Worm (Caenorhabditis elegans) whole organism, L1 larva: ENCODE results near the gene unc-9.

ENCODE experiments used
- C04F5.9 ChIP-seq: sonication (generic microtip); optimal IDR thresholded peaks from 2 replicates; lab custom pipeline; 2016; ENCODE audit warnings: missing genetic modification characterization, missing compliant biosample characterization
- C16A3.4 ChIP-seq: fragments of 150-350 bp; optimal IDR thresholded peaks from 2 replicates; lab custom pipeline; 2014; ENCODE audit warnings: missing biosample characterization, missing genetic modification characterization
- C34B4.2 ChIP-seq: sonication (generic microtip); optimal IDR thresholded peaks from 2 replicates; lab custom pipeline; 2017; ENCODE audit warnings: mild to moderate bottlenecking, missing genetic modification characterization, missing compliant biosample characterization
- aha-1 ChIP-seq: fragments of 150-350 bp; optimal IDR thresholded peaks from 2 replicates; lab custom pipeline; 2014; ENCODE audit warnings: missing biosample characterization, missing genetic modification characterization
- alr-1 ChIP-seq: fragments of 200-800 bp; sonication (Bioruptor generic); optimal IDR thresholded peaks from 2 replicates; lab custom pipeline; 2018; ENCODE audit warnings: borderline replicate concordance, mild to moderate bottlenecking, missing genetic modification characterization, missing compliant biosample characterization
- aly-2 ChIP-seq: fragments of 150-350 bp; optimal IDR thresholded peaks from 2 replicates; lab custom pipeline; 2014; ENCODE audit warnings: missing biosample characterization, missing genetic modification characterization
- ama-1 ChIP-seq: fragments of 150-350 bp; optimal IDR thresholded peaks from 2 replicates; lab custom pipeline; 2014
- blmp-1 ChIP-seq: fragments of 150-350 bp; optimal IDR thresholded peaks from 2 replicates; lab custom pipeline; 2014; ENCODE audit warnings: missing biosample characterization, missing genetic modification characterization
- ceh-82 ChIP-seq, 3 experiments: fragments of 150-350 bp in 1 of 3; sonication (generic microtip) in 2 of 3; optimal IDR thresholded peaks; 2 replicates each; lab custom pipeline; 2014 to 2017; ENCODE audit warnings: missing biosample characterization in 3 of 3, missing genetic modification characterization in 3 of 3
- ceh-88 ChIP-seq: fragments of 200-800 bp; sonication (Bioruptor generic); IDR thresholded peaks from 2 replicates; pipeline ENCODE4 v1.3.6; 2022; ENCODE audit warnings: missing genetic modification characterization, missing compliant biosample characterization
- ceh-90 ChIP-seq: sonication (generic microtip); optimal IDR thresholded peaks from 2 replicates; lab custom pipeline; 2016; ENCODE audit warnings: missing genetic modification characterization, missing compliant biosample characterization
- dpl-1 ChIP-seq, 3 experiments: fragments of 150-350 bp in 2 of 3; sonication (generic microtip) in 1 of 3; optimal IDR thresholded peaks; 2 replicates each; lab custom pipeline; 2014 to 2017; ENCODE audit warnings: missing biosample characterization in 3 of 3, missing genetic modification characterization in 3 of 3, missing genetic modification reagents in 3 of 3
- dsc-1 ChIP-seq: sonication (generic microtip); optimal IDR thresholded peaks from 2 replicates; lab custom pipeline; 2016; ENCODE audit warnings: mild to moderate bottlenecking, missing genetic modification characterization, missing compliant biosample characterization
- efl-1 ChIP-seq, 4 experiments: fragments of 150-350 bp; optimal IDR thresholded peaks in 3 of 4; peaks in 1 of 4; 1 replicate in 1 of 4; 2 replicates in 3 of 4; lab custom pipeline; 2014; ENCODE audit warnings: missing biosample characterization in 2 of 4, missing genetic modification characterization in 2 of 4, missing genetic modification reagents in 2 of 4
- egl-27 ChIP-seq, 2 experiments: fragments of 150-350 bp in 1 of 2; sonication (generic microtip); optimal IDR thresholded peaks; 3 replicates each; lab custom pipeline; 2017 to 2018; ENCODE audit warnings: missing biosample characterization in 2 of 2, missing genetic modification characterization in 2 of 2, missing genetic modification reagents in 2 of 2
- fkh-10 ChIP-seq: sonication (generic microtip); optimal IDR thresholded peaks from 2 replicates; lab custom pipeline; 2017; ENCODE audit warnings: missing biosample characterization, missing genetic modification reagents, missing genetic modification characterization
- fkh-4 ChIP-seq: sonication (generic microtip); optimal IDR thresholded peaks from 2 replicates; lab custom pipeline; 2016; ENCODE audit warnings: missing compliant biosample characterization, missing genetic modification characterization, borderline replicate concordance
- grh-1 ChIP-seq: fragments of 200-800 bp; sonication (Bioruptor generic); IDR thresholded peaks from 2 replicates; pipeline ENCODE4 v1.3.6; 2022; ENCODE audit warnings: missing genetic modification reagents, missing genetic modification characterization, missing compliant biosample characterization
- hlh-17 ChIP-seq: fragments of 200-800 bp; sonication (Bioruptor generic); optimal IDR thresholded peaks from 2 replicates; lab custom pipeline; 2018; ENCODE audit warnings: missing genetic modification characterization, mild to moderate bottlenecking, missing compliant biosample characterization, moderate library complexity, borderline replicate concordance
- hlh-4 ChIP-seq: sonication (generic microtip); optimal IDR thresholded peaks from 2 replicates; lab custom pipeline; 2016; ENCODE audit warnings: mild to moderate bottlenecking, missing genetic modification characterization, missing compliant biosample characterization
- hpl-2 ChIP-seq: fragments of 150-350 bp; optimal IDR thresholded peaks from 2 replicates; lab custom pipeline; 2014; ENCODE audit warnings: missing biosample characterization, missing genetic modification reagents, missing genetic modification characterization
- jun-1 ChIP-seq: fragments of 150-350 bp; optimal IDR thresholded peaks from 2 replicates; lab custom pipeline; 2014; ENCODE audit warnings: missing biosample characterization, missing genetic modification reagents, missing genetic modification characterization
- lin-14 ChIP-seq: fragments of 200-800 bp; sonication (Bioruptor generic); optimal IDR thresholded peaks from 2 replicates; lab custom pipeline; 2018; ENCODE audit warnings: mild to moderate bottlenecking, missing genetic modification characterization, moderate library complexity, missing compliant biosample characterization
- lin-35 ChIP-seq, 2 experiments: fragments of 150-350 bp; optimal IDR thresholded peaks; 2 replicates each; lab custom pipeline; 2014; ENCODE audit warnings: missing biosample characterization in 2 of 2, missing genetic modification characterization in 2 of 2, missing genetic modification reagents in 2 of 2
- lin-39 ChIP-seq: fragments of 150-350 bp; optimal IDR thresholded peaks from 2 replicates; lab custom pipeline; 2014; ENCODE audit warnings: missing biosample characterization, missing genetic modification reagents, missing genetic modification characterization
- mab-9 ChIP-seq: fragments of 200-800 bp; sonication (Bioruptor generic); IDR thresholded peaks from 2 replicates; pipeline ENCODE4 v1.3.6; 2022; ENCODE audit warnings: missing genetic modification reagents, missing genetic modification characterization, missing compliant biosample characterization
- mep-1 ChIP-seq: fragments of 150-350 bp; optimal IDR thresholded peaks from 2 replicates; lab custom pipeline; 2014; ENCODE audit warnings: missing biosample characterization, missing genetic modification characterization
- nhr-11 ChIP-seq: fragments of 150-350 bp; optimal IDR thresholded peaks from 2 replicates; lab custom pipeline; 2014; ENCODE audit warnings: missing biosample characterization, missing genetic modification characterization
- nhr-76 ChIP-seq: sonication (generic microtip); optimal IDR thresholded peaks from 2 replicates; lab custom pipeline; 2017; ENCODE audit warnings: missing biosample characterization, missing genetic modification characterization
- nhr-77 ChIP-seq: fragments of 150-350 bp; optimal IDR thresholded peaks from 2 replicates; lab custom pipeline; 2014; ENCODE audit warnings: missing biosample characterization, missing genetic modification characterization
- nhr-85 ChIP-seq: sonication (generic microtip); peaks from one replicate; lab custom pipeline; 2016; ENCODE audit warnings: missing genetic modification characterization, inconsistent platforms, missing compliant biosample characterization
- pax-3 ChIP-seq: fragments of 200-800 bp; sonication (Bioruptor generic); optimal IDR thresholded peaks from 2 replicates; lab custom pipeline; 2018; ENCODE audit warnings: mild to moderate bottlenecking, missing genetic modification characterization, moderate library complexity, missing compliant biosample characterization
- pqm-1 ChIP-seq: sonication (generic microtip); optimal IDR thresholded peaks from 3 replicates; lab custom pipeline; 2017; ENCODE audit warnings: missing biosample characterization, missing genetic modification characterization
- rnt-1 ChIP-seq: sonication (generic microtip); optimal IDR thresholded peaks from 2 replicates; lab custom pipeline; 2016; ENCODE audit warnings: mild to moderate bottlenecking, missing genetic modification characterization, moderate library complexity, missing compliant biosample characterization
- snu-23 ChIP-seq: sonication (generic microtip); optimal IDR thresholded peaks from 2 replicates; lab custom pipeline; 2016; ENCODE audit warnings: missing genetic modification characterization, missing compliant biosample characterization
- sup-37 ChIP-seq: fragments of 200-800 bp; sonication (Bioruptor generic); optimal IDR thresholded peaks from 2 replicates; lab custom pipeline; 2018; ENCODE audit warnings: mild to moderate bottlenecking, missing genetic modification characterization, missing compliant biosample characterization
- swsn-7 ChIP-seq: sonication (generic microtip); optimal IDR thresholded peaks from 2 replicates; lab custom pipeline; 2016; ENCODE audit warnings: missing genetic modification characterization, missing compliant biosample characterization
- tbx-2 ChIP-seq: sonication (generic microtip); optimal IDR thresholded peaks from 2 replicates; lab custom pipeline; 2016; ENCODE audit warnings: missing genetic modification characterization, missing compliant biosample characterization
- tlp-1 ChIP-seq: fragments of 150-350 bp; optimal IDR thresholded peaks from 2 replicates; lab custom pipeline; 2014; ENCODE audit warnings: missing biosample characterization, missing genetic modification characterization
- unc-130 ChIP-seq: fragments of 150-350 bp; optimal IDR thresholded peaks from 2 replicates; lab custom pipeline; 2017; ENCODE audit warnings: missing biosample characterization, missing genetic modification characterization, inconsistent platforms
- unc-62 ChIP-seq: fragments of 150-350 bp; optimal IDR thresholded peaks from 2 replicates; lab custom pipeline; 2014; ENCODE audit warnings: missing biosample characterization, missing genetic modification reagents, missing genetic modification characterization
- zag-1 ChIP-seq: fragments of 150-350 bp; optimal IDR thresholded peaks from 2 replicates; lab custom pipeline; 2014; ENCODE audit warnings: missing biosample characterization, missing genetic modification characterization
- zip-4 ChIP-seq: fragments of 200-800 bp; sonication (Bioruptor generic); optimal IDR thresholded peaks from 2 replicates; lab custom pipeline; 2018; ENCODE audit warnings: mild to moderate bottlenecking, missing genetic modification characterization, moderate library complexity, missing compliant biosample characterization

unc-9 gene

ce11 chrX:13200312-13200711 is 1.3 kb upstream of the unc-9 start:
- TF ChIP-seq lin-14 (peak; percentile 1), rnt-1 (peak; percentile 52), tlp-1 (tag; lab: Kevin White, UChicago) (no peak), mep-1 (tag; lab: Kevin White, UChicago) (no peak)

- TF ChIP-seq unc-130 (no peak), tlp-1 (tag; lab: Kevin White, UChicago) (no peak), C16A3.4 (no peak)
Observed at ce11 chrX:13202312-13202711, 742 bp downstream of the unc-9 start.

ce11 chrX:13206011-13206410 is 4.4 kb downstream of the unc-9 start:
- no peak for TF ChIP-seq nhr-11 (tag; lab: Kevin White, UChicago)
- TF ChIP-seq fkh-10: peak; percentile 72
- peak; percentile 58 for TF ChIP-seq lin-14

ce11 chrX:13206911-13207310 is 5.3 kb downstream of the unc-9 start:
- peak; percentile 22 for TF ChIP-seq rnt-1
- peak in 1 of 3 experiments; percentile 6 for TF ChIP-seq ceh-82 (tag; optimal IDR thresholded peaks at IDR 0.05; lab: Kevin White, UChicago)
- no peak for TF ChIP-seq swsn-7 (tag; lab: Kevin White, UChicago)
- peak; percentile 74 for TF ChIP-seq lin-14
- no peak for TF ChIP-seq fkh-4 (tag; lab: Kevin White, UChicago)
- peak; percentile 84 for TF ChIP-seq fkh-10
- TF ChIP-seq ceh-90: no peak
- no peak for TF ChIP-seq efl-1 (optimal IDR thresholded peaks at IDR 0.05; lab: Kevin White, UChicago)
- TF ChIP-seq efl-1 (GFP tag; optimal IDR thresholded peaks at IDR 0.05 in 1 of 2; lab: Kevin White, UChicago): peak in 1 of 2 experiments; percentile 82
- no peak for TF ChIP-seq tbx-2 (tag; lab: Kevin White, UChicago)
- no peak for TF ChIP-seq ama-1 (lab: Kevin White, UChicago)
- TF ChIP-seq alr-1 (tag; lab: Kevin White, UChicago): no peak

ce11 chrX:13209026-13209425 is 7.5 kb downstream of the unc-9 start:
- TF ChIP-seq lin-14: peak; percentile 61
- peak; percentile 69 for TF ChIP-seq fkh-10
- peak in 1 of 3 experiments; percentile 0 for TF ChIP-seq ceh-82 (tag; optimal IDR thresholded peaks at IDR 0.05; lab: Kevin White, UChicago)
- no peak for TF ChIP-seq hpl-2 (GFP tag; lab: Kevin White, UChicago)

- no peak for TF ChIP-seq C04F5.9 (tag; lab: Kevin White, UChicago)
- peak; percentile 83 for TF ChIP-seq zag-1 (tag; lab: Kevin White, UChicago)
- TF ChIP-seq lin-35 (GFP tag; optimal IDR thresholded peaks at IDR 0.05; lab: Kevin White, UChicago): peak in 1 of 2 experiments; percentile 31
- TF ChIP-seq unc-62 (GFP tag; lab: Kevin White, UChicago): no peak
- peak; percentile 46 for TF ChIP-seq lin-39 (tag; lab: Kevin White, UChicago)
- TF ChIP-seq pax-3: no peak
- TF ChIP-seq sup-37 (GFP tag; lab: Kevin White, UChicago): no peak
- TF ChIP-seq pqm-1 (tag; lab: Kevin White, UChicago): no peak
- no peak for TF ChIP-seq nhr-76 (tag; lab: Kevin White, UChicago)
- TF ChIP-seq aha-1 (tag; lab: Kevin White, UChicago): no peak
- peak; percentile 94 for TF ChIP-seq lin-14
- no peak for TF ChIP-seq ceh-88 (GFP tag; lab: Robert Waterston, UW)
- TF ChIP-seq hlh-17: no peak
- no peak for TF ChIP-seq zip-4 (GFP tag; lab: Kevin White, UChicago)
- no peak for TF ChIP-seq nhr-85 (tag; lab: Kevin White, UChicago)
- no peak for TF ChIP-seq jun-1 (tag; lab: Kevin White, UChicago)
- TF ChIP-seq aly-2: no peak
- no peak for TF ChIP-seq hlh-4 (tag; lab: Kevin White, UChicago)
- peak; percentile 57 for TF ChIP-seq tbx-2 (tag; lab: Kevin White, UChicago)
- peak; percentile 62 for TF ChIP-seq dsc-1 (tag; lab: Kevin White, UChicago)
- TF ChIP-seq C16A3.4: no peak
- peak; percentile 89 for TF ChIP-seq fkh-10
- no peak for TF ChIP-seq C34B4.2 (tag; lab: Kevin White, UChicago)
- TF ChIP-seq blmp-1 (tag; lab: Kevin White, UChicago): no peak
- TF ChIP-seq grh-1 (GFP tag; lab: Robert Waterston, UW): no peak
- TF ChIP-seq egl-27 (tag; optimal IDR thresholded peaks at IDR 0.05; lab: Kevin White, UChicago): no peak
- TF ChIP-seq mab-9 (GFP tag; lab: Robert Waterston, UW): no peak
- TF ChIP-seq nhr-77 (tag; lab: Kevin White, UChicago): no peak
- TF ChIP-seq tlp-1 (tag; lab: Kevin White, UChicago): no peak
- TF ChIP-seq snu-23: peak; percentile 59
- TF ChIP-seq dpl-1 (GFP tag; optimal IDR thresholded peaks at IDR 0.05; lab: Kevin White, UChicago): no peak
Observed at ce11 chrX:13210478-13210877, 8.9 kb downstream of the unc-9 start.
